Worm (Caenorhabditis elegans) whole organism, L1 larva: ENCODE data around the gene cyp-37B1.

ENCODE experiments used
- dpl-1 ChIP-seq, 3 experiments: fragments of 150-350 bp in 2 of 3; sonication (generic microtip) in 1 of 3; optimal IDR thresholded peaks; 2 replicates each; lab custom pipeline; 2014 to 2017; ENCODE audit warnings: missing biosample characterization in 3 of 3, missing genetic modification characterization in 3 of 3, missing genetic modification reagents in 3 of 3
- egl-13 ChIP-seq: sonication (generic microtip); optimal IDR thresholded peaks from 2 replicates; lab custom pipeline; 2016; ENCODE audit warnings: missing genotype, missing genetic modification reagents, missing genetic modification characterization, missing compliant biosample characterization
- fkh-8 ChIP-seq: sonication (generic microtip); optimal IDR thresholded peaks from 2 replicates; lab custom pipeline; 2016; ENCODE audit warnings: mild to moderate bottlenecking, missing genetic modification characterization, missing compliant biosample characterization
- hlh-17 ChIP-seq: fragments of 200-800 bp; sonication (Bioruptor generic); optimal IDR thresholded peaks from 2 replicates; lab custom pipeline; 2018; ENCODE audit warnings: missing genetic modification characterization, mild to moderate bottlenecking, missing compliant biosample characterization, moderate library complexity, borderline replicate concordance
- lin-13 ChIP-seq: fragments of 150-350 bp; optimal IDR thresholded peaks from 2 replicates; lab custom pipeline; 2014; ENCODE audit warnings: missing biosample characterization, missing genetic modification reagents, missing genetic modification characterization
- nhr-11 ChIP-seq: fragments of 150-350 bp; optimal IDR thresholded peaks from 2 replicates; lab custom pipeline; 2014; ENCODE audit warnings: missing biosample characterization, missing genetic modification characterization
- nhr-237 ChIP-seq: fragments of 150-350 bp; optimal IDR thresholded peaks from 2 replicates; lab custom pipeline; 2014; ENCODE audit warnings: missing biosample characterization, missing genetic modification characterization
- nhr-28 ChIP-seq: fragments of 150-350 bp; optimal IDR thresholded peaks from 2 replicates; lab custom pipeline; 2014; ENCODE audit warnings: missing biosample characterization, missing genetic modification characterization

ce11 chrV:16298669-16299068, 20.8 kb downstream of the cyp-37B1 start, which contains the start of gene srbc-84:
- no peak for TF ChIP-seq nhr-11 (tag; lab: Kevin White, UChicago)
- no peak for TF ChIP-seq nhr-28 (tag; lab: Kevin White, UChicago)
- no peak for TF ChIP-seq dpl-1 (GFP tag; optimal IDR thresholded peaks at IDR 0.05; lab: Kevin White, UChicago)
- TF ChIP-seq egl-13 (tag; lab: Kevin White, UChicago) = no peak
- no peak for TF ChIP-seq lin-13
- TF ChIP-seq fkh-8 (tag; lab: Kevin White, UChicago) = no peak
- no peak for TF ChIP-seq hlh-17 (GFP tag; lab: Kevin White, UChicago)
- no peak for TF ChIP-seq nhr-237
